Fruit fly (Drosophila melanogaster): ENCODE measurements around the gene CG15546.

The CG15546 gene

dm6 chr3R:30912402-30912801 lies 36.4 kb upstream of the CG15546 start, which contains the start of gene Ptx1 (continued):
- TF ChIP-seq Gug (GFP tag; IDR thresholded peaks at IDR 0.05): no peak
- TF ChIP-seq Hr51 (GFP tag; optimal IDR thresholded peaks at IDR 0.05): no peak
- TF ChIP-seq scrt (GFP tag; optimal IDR thresholded peaks at IDR 0.05): no peak
- TF ChIP-seq gfzf (GFP tag; optimal IDR thresholded peaks at IDR 0.05): no peak
- TF ChIP-seq Eip74EF (GFP tag; optimal IDR thresholded peaks at IDR 0.05): no peak
- TF ChIP-seq C15 (GFP tag; IDR thresholded peaks at IDR 0.05): no peak
- TF ChIP-seq Sox102F (GFP tag; optimal IDR thresholded peaks at IDR 0.05): no peak
- no peak for TF ChIP-seq Ada2b (GFP tag; IDR thresholded peaks at IDR 0.05)
- TF ChIP-seq inv (GFP tag; IDR thresholded peaks at IDR 0.05; ENCODE audit: partially characterized antibody): no peak
- TF ChIP-seq knrl (GFP tag; IDR thresholded peaks at IDR 0.05; ENCODE audit: partially characterized antibody): peak; percentile 55; the same call in 2 of the 3 replicates
- no peak for TF ChIP-seq CG8089 (GFP tag; optimal IDR thresholded peaks at IDR 0.05)
- no peak for TF ChIP-seq ham (GFP tag; IDR thresholded peaks at IDR 0.05)
- TF ChIP-seq CG12769 (tag; optimal IDR thresholded peaks at IDR 0.05): no peak
- no peak for TF ChIP-seq trh (GFP tag; optimal IDR thresholded peaks at IDR 0.05)
- peak; percentile 76 for TF ChIP-seq CG42726 (GFP tag; IDR thresholded peaks at IDR 0.05; ENCODE audit: partially characterized antibody)
- TF ChIP-seq Trl (optimal IDR thresholded peaks at IDR 0.05): peak; percentile 81 to 89
- TF ChIP-seq Trl (GFP tag; optimal IDR thresholded peaks at IDR 0.05): peak; percentile 52
- TF ChIP-seq crp (GFP tag; optimal IDR thresholded peaks at IDR 0.05): no peak
- TF ChIP-seq CG6854 (GFP tag; optimal IDR thresholded peaks at IDR 0.05): no peak
- TF ChIP-seq CG11093 (GFP tag; IDR thresholded peaks at IDR 0.05): no peak
- TF ChIP-seq dm (GFP tag; optimal IDR thresholded peaks at IDR 0.05): no peak
- no peak for TF ChIP-seq CG11247 (GFP tag; IDR thresholded peaks at IDR 0.05)
- TF ChIP-seq slp2 (GFP tag; optimal IDR thresholded peaks at IDR 0.05): no peak
- no peak for TF ChIP-seq CG14014 (GFP tag; IDR thresholded peaks at IDR 0.05)
- TF ChIP-seq Nf-YB (GFP tag; optimal IDR thresholded peaks at IDR 0.05): peak; percentile 98
- no peak for TF ChIP-seq CG18764 (GFP tag; optimal IDR thresholded peaks at IDR 0.05)
- no peak for TF ChIP-seq kah (GFP tag; optimal IDR thresholded peaks at IDR 0.05)
- TF ChIP-seq cato (GFP tag; optimal IDR thresholded peaks at IDR 0.05; ENCODE audit: borderline replicate concordance): no peak
- TF ChIP-seq gce (GFP tag; IDR thresholded peaks at IDR 0.05): no peak
- TF ChIP-seq CG32532 (GFP tag; IDR thresholded peaks at IDR 0.05): peak; percentile 35; the same call in 1 of the 2 replicates
- peak; percentile 60; the same call in 2 of the 3 replicates for TF ChIP-seq zfh1 (GFP tag; IDR thresholded peaks at IDR 0.05)
- TF ChIP-seq tna (GFP tag; IDR thresholded peaks at IDR 0.05; ENCODE audit: partially characterized antibody): peak; percentile 66
- peak; percentile 44; the same call in 1 of the 2 replicates for TF ChIP-seq hbn (GFP tag; IDR thresholded peaks at IDR 0.05; ENCODE audit: partially characterized antibody)
- no peak for TF ChIP-seq toy (GFP tag; IDR thresholded peaks at IDR 0.05)
- TF ChIP-seq ara (GFP tag; IDR thresholded peaks at IDR 0.05): 0 out of 2 replicates have a peak, but pooled peaks have one; percentile 43
- TF ChIP-seq CG13775 (GFP tag; optimal IDR thresholded peaks at IDR 0.05): no peak
- no peak for TF ChIP-seq CG2875 (GFP tag; optimal IDR thresholded peaks at IDR 0.05)
- no peak for TF ChIP-seq CG13894 (tag; optimal IDR thresholded peaks at IDR 0.05)
- TF ChIP-seq CG5180 (GFP tag; optimal IDR thresholded peaks at IDR 0.05): no peak
- TF ChIP-seq maf-S (GFP tag; optimal IDR thresholded peaks at IDR 0.05): no peak
- 0 out of 2 replicates have a peak, but pooled peaks have one; percentile 31 for TF ChIP-seq rib (GFP tag; IDR thresholded peaks at IDR 0.05)
- no peak for TF ChIP-seq run (tag; optimal IDR thresholded peaks at IDR 0.05)
- no peak for TF ChIP-seq CG9797 (GFP tag; optimal IDR thresholded peaks at IDR 0.05)
- TF ChIP-seq CG11085 (GFP tag; IDR thresholded peaks at IDR 0.05): no peak
- TF ChIP-seq usp (GFP tag; optimal IDR thresholded peaks at IDR 0.05): no peak
- TF ChIP-seq CG8388 (GFP tag; optimal IDR thresholded peaks at IDR 0.05): no peak
- no peak for TF ChIP-seq CG12236 (GFP tag; optimal IDR thresholded peaks at IDR 0.05)
- no peak for TF ChIP-seq Lim3 (GFP tag; IDR thresholded peaks at IDR 0.05)
- 0 out of 2 replicates have a peak, but pooled peaks have one; percentile 25 for TF ChIP-seq aop (GFP tag; IDR thresholded peaks at IDR 0.05)
- no peak for TF ChIP-seq jigr1 (GFP tag; IDR thresholded peaks at IDR 0.05)
- no peak for TF ChIP-seq Dip2 (GFP tag; IDR thresholded peaks at IDR 0.05)
